Worm (Caenorhabditis elegans): ENCODE data around the gene twk-49.

- TF ChIP-seq sea-1 (GFP tag; conservative IDR thresholded peaks at IDR 0.05) (no peak), hnd-1 (tag; optimal IDR thresholded peaks at IDR 0.05) (no peak), pes-1 (GFP tag; IDR thresholded peaks at IDR 0.05) (no peak), ama-1 (optimal IDR thresholded peaks at IDR 0.05) (no peak), aly-1 (tag; optimal IDR thresholded peaks at IDR 0.05) (no peak), tbx-37 (GFP tag; conservative IDR thresholded peaks at IDR 0.05) (no peak), hmg-4 (GFP tag; optimal IDR thresholded peaks at IDR 0.05) (no peak), ceh-13 (GFP tag; optimal IDR thresholded peaks at IDR 0.05) (no peak), tbx-11 (GFP tag; IDR thresholded peaks at IDR 0.05) (no peak), scrt-1 (GFP tag; IDR thresholded peaks at IDR 0.05) (no peak)
Observed at ce11 chrII:6531527-6531926, 32.6 kb upstream of the twk-49 start, which contains the start of gene abch-1.
